Worm (Caenorhabditis elegans) whole organism, midembryonic: ENCODE measurements around the gene ebax-1.

ENCODE experiments used
- flt-1 ChIP-seq: fragments of 200-800 bp; sonication (Bioruptor generic); IDR thresholded peaks from 2 replicates; pipeline ENCODE4 v1.3.6; 2022; ENCODE audit warnings: missing genetic modification characterization, missing compliant biosample characterization
- ref-1 ChIP-seq: fragments of 200-800 bp; sonication (Bioruptor generic); conservative IDR thresholded peaks from 2 replicates; pipeline ENCODE4 v1.3.6; 2022; ENCODE audit warnings: missing genetic modification reagents, missing genetic modification characterization, missing compliant biosample characterization
- tab-1 ChIP-seq: fragments of 200-800 bp; sonication (Bioruptor generic); IDR thresholded peaks from 2 replicates; pipeline ENCODE4 v1.3.6; 2022; ENCODE audit warnings: missing genetic modification characterization, missing compliant biosample characterization

ce11 chrIV:10296036-10296435, 9.3 kb downstream of the ebax-1 start:
- no peak for TF ChIP-seq tab-1 (GFP tag; lab: Robert Waterston, UW)
- no peak for TF ChIP-seq ref-1 (GFP tag; lab: Robert Waterston, UW)
- TF ChIP-seq flt-1, result no peak
